Fruit fly (Drosophila melanogaster) whole organism, adult: Measurements from ENCODE around the gene Pop4.

Experiments
- CG11617 ChIP-seq: fragments of 200-800 bp; sonication (Bioruptor generic); optimal IDR thresholded peaks from 2 replicates; lab custom pipeline; 2017; ENCODE audit warnings: mild to moderate bottlenecking, missing biosample characterization, missing genetic modification reagents, missing genetic modification characterization
- CG12768 ChIP-seq: fragments of 200-800 bp; sonication (Bioruptor generic); optimal IDR thresholded peaks from 2 replicates; lab custom pipeline; 2017; ENCODE audit warnings: missing biosample characterization, missing genetic modification characterization, mild to moderate bottlenecking, moderate library complexity, missing genetic modification reagents
- CG14711 ChIP-seq: fragments of 200-800 bp; sonication (Bioruptor generic); optimal IDR thresholded peaks from 2 replicates; lab custom pipeline; 2018; ENCODE audit warnings: missing biosample characterization, mild to moderate bottlenecking, missing genetic modification characterization, moderate library complexity
- CG1620 ChIP-seq: fragments of 200-800 bp; sonication (Bioruptor generic); optimal IDR thresholded peaks from 2 replicates; lab custom pipeline; 2016; ENCODE audit warnings: missing biosample characterization, missing genetic modification characterization
- CG33017 ChIP-seq: fragments of 200-800 bp; sonication (Bioruptor generic); optimal IDR thresholded peaks from 2 replicates; lab custom pipeline; 2018; ENCODE audit warnings: missing biosample characterization, mild to moderate bottlenecking, missing genetic modification characterization, moderate library complexity
- CG5204 ChIP-seq: fragments of 200-800 bp; sonication (Bioruptor generic); optimal IDR thresholded peaks from 2 replicates; lab custom pipeline; 2016; ENCODE audit warnings: missing biosample characterization, missing genetic modification characterization
- CG7045 ChIP-seq: fragments of 200-800 bp; sonication (Bioruptor generic); optimal IDR thresholded peaks from 2 replicates; lab custom pipeline; 2017; ENCODE audit warnings: missing biosample characterization, mild to moderate bottlenecking, missing genetic modification characterization
- CG7101 ChIP-seq: fragments of 200-800 bp; sonication (Bioruptor generic); optimal IDR thresholded peaks from 2 replicates; lab custom pipeline; 2018; ENCODE audit warnings: missing biosample characterization, mild to moderate bottlenecking, missing genetic modification characterization, moderate library complexity
- Clk ChIP-seq: fragments of 200-800 bp; sonication (Bioruptor generic); optimal IDR thresholded peaks from 2 replicates; lab custom pipeline; 2017; ENCODE audit warnings: missing biosample characterization, missing genetic modification characterization
- Crg-1 ChIP-seq: fragments of 200-800 bp; sonication (Bioruptor generic); optimal IDR thresholded peaks from 2 replicates; lab custom pipeline; 2016; ENCODE audit warnings: missing biosample characterization, missing genetic modification characterization
- Hr96 ChIP-seq: fragments of 200-800 bp; sonication (Bioruptor generic); optimal IDR thresholded peaks from 2 replicates; lab custom pipeline; 2016; ENCODE audit warnings: missing biosample characterization, missing genetic modification characterization
- Mnt ChIP-seq: fragments of 200-800 bp; sonication (Bioruptor generic); optimal IDR thresholded peaks from 2 replicates; lab custom pipeline; 2016; ENCODE audit warnings: missing biosample characterization, mild to moderate bottlenecking, missing genetic modification characterization
- bab1 ChIP-seq: fragments of 200-800 bp; sonication (Bioruptor generic); optimal IDR thresholded peaks from 3 replicates; lab custom pipeline; 2019; ENCODE audit warnings: missing biosample characterization, mild to moderate bottlenecking, missing genetic modification characterization, moderate library complexity
- cic ChIP-seq: fragments of 200-800 bp; sonication (Bioruptor generic); optimal IDR thresholded peaks from 2 replicates; lab custom pipeline; 2017; ENCODE audit warnings: missing biosample characterization, mild to moderate bottlenecking, missing genetic modification characterization, moderate library complexity
- cnc ChIP-seq, 2 experiments: fragments of >200 bp; optimal IDR thresholded peaks; 2 replicates each; lab custom pipeline; 2017
- kay ChIP-seq: fragments of 200-800 bp; sonication (Bioruptor generic); peaks from one replicate; lab custom pipeline; 2016; ENCODE audit warnings: missing biosample characterization, missing genetic modification characterization, borderline replicate concordance
- ovo ChIP-seq: fragments of 200-800 bp; sonication (Bioruptor generic); optimal IDR thresholded peaks from 2 replicates; lab custom pipeline; 2016; ENCODE audit warnings: missing biosample characterization, missing genetic modification characterization
- pad ChIP-seq: fragments of 200-800 bp; sonication (Bioruptor generic); optimal IDR thresholded peaks from 3 replicates; lab custom pipeline; 2017; ENCODE audit warnings: missing biosample characterization, missing genetic modification characterization, mild to moderate bottlenecking, moderate library complexity, missing genetic modification reagents
- tj ChIP-seq: fragments of 200-800 bp; sonication (Bioruptor generic); optimal IDR thresholded peaks from 3 replicates; lab custom pipeline; 2017; ENCODE audit warnings: missing biosample characterization, mild to moderate bottlenecking, missing genetic modification characterization, moderate library complexity
- toe ChIP-seq: fragments of 200-800 bp; sonication (Bioruptor generic); optimal IDR thresholded peaks from 2 replicates; lab custom pipeline; 2016; ENCODE audit warnings: missing biosample characterization, missing genetic modification characterization

The Pop4 gene

DNA sequence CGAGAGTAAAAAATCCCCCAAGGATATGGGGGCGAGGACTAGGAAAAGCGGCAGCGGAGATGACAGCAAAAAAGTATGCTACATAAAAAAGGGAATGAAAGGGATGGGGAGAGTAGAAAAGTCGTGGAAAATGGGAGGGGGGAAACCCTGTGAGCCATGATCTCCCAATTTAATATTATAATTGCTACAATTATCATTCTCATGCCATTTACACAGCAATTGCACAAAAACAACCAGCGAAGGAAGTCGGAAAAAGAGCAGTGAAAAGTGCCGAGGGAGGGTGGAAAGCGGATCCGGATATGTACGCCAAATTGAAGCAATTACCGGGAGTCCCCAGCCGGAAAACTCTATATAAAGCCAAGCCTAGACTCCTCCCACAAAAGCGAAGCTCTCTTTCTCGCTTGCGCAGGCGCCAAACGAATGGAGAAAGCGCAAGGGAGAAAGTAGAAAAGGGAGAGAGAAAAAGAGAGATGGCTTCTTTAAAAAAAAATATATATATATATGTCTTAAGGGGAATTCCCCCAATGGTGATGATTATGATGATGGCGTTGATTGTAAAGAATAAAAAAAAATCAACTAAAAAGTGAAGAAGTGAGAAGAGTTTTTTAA lies 9.9 kb downstream of the Pop4 start:
- TF ChIP-seq Hr96 (GFP tag; lab: Kevin White, UChicago) (no peak), CG7045 (no peak), CG14711 (no peak), bab1 (no peak), pad (no peak), cic (no peak), toe (GFP tag; lab: Kevin White, UChicago) (no peak), tj (GFP tag; lab: Kevin White, UChicago) (no peak), CG7101 (no peak), cnc (optimal IDR thresholded peaks at IDR 0.05; lab: Kevin White, UChicago) (no peak), ovo (GFP tag; lab: Kevin White, UChicago) (no peak), CG33017 (no peak), CG12768 (GFP tag; lab: Kevin White, UChicago) (no peak), Mnt (GFP tag; lab: Kevin White, UChicago) (no peak), Clk (GFP tag; lab: Kevin White, UChicago) (no peak), kay (GFP tag; lab: Kevin White, UChicago) (no peak), Crg-1 (GFP tag; lab: Kevin White, UChicago) (no peak), CG11617 (GFP tag; lab: Kevin White, UChicago) (no peak), CG5204 (GFP tag; lab: Kevin White, UChicago) (no peak), CG1620 (GFP tag; lab: Kevin White, UChicago) (no peak)

- no peak for TF ChIP-seq CG7045
- TF ChIP-seq cnc (optimal IDR thresholded peaks at IDR 0.05; lab: Kevin White, UChicago), result no peak
- no peak for TF ChIP-seq toe (GFP tag; lab: Kevin White, UChicago)
- no peak for TF ChIP-seq Clk (GFP tag; lab: Kevin White, UChicago)
- no peak for TF ChIP-seq CG11617 (GFP tag; lab: Kevin White, UChicago)
- no peak for TF ChIP-seq cic
- no peak for TF ChIP-seq CG7101
- TF ChIP-seq bab1, result no peak
- TF ChIP-seq Hr96 (GFP tag; lab: Kevin White, UChicago), result no peak
- no peak for TF ChIP-seq CG12768 (GFP tag; lab: Kevin White, UChicago)
Measured at dm6 chr3L:7967203-7967602, 11.2 kb downstream of the Pop4 start.

dm6 chr3L:7963549-7963948 lies 14.9 kb downstream of the Pop4 start:
- TF ChIP-seq cnc (optimal IDR thresholded peaks at IDR 0.05; lab: Kevin White, UChicago) (no peak), toe (GFP tag; lab: Kevin White, UChicago) (no peak), CG7045 (no peak), CG7101 (no peak), CG11617 (GFP tag; lab: Kevin White, UChicago) (no peak), Crg-1 (GFP tag; lab: Kevin White, UChicago) (no peak), cic (no peak), CG33017 (no peak), Clk (GFP tag; lab: Kevin White, UChicago) (no peak), tj (GFP tag; lab: Kevin White, UChicago) (no peak), Mnt (GFP tag; lab: Kevin White, UChicago) (no peak), CG12768 (GFP tag; lab: Kevin White, UChicago) (no peak)

DNA sequence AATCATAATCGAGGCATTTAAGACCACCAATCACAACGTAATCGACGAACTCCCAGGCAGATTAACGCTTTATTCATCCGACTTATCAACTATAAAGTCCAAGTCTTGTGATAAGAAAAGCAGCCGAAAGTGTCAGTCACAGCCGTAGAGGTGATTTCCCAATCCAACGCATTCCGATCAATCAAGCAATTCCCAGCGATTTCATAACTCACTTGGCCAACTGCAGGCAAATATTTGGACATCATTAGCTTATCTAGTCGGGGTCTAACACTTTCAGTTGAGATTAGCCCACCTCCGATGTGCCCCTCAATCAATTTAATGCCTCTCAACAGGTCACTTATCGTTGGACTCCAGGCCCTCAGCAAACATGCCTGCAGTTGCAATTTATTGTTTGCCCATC lies 15.4 kb downstream of the Pop4 start:
- no peak for TF ChIP-seq Hr96 (GFP tag; lab: Kevin White, UChicago)

DNA sequence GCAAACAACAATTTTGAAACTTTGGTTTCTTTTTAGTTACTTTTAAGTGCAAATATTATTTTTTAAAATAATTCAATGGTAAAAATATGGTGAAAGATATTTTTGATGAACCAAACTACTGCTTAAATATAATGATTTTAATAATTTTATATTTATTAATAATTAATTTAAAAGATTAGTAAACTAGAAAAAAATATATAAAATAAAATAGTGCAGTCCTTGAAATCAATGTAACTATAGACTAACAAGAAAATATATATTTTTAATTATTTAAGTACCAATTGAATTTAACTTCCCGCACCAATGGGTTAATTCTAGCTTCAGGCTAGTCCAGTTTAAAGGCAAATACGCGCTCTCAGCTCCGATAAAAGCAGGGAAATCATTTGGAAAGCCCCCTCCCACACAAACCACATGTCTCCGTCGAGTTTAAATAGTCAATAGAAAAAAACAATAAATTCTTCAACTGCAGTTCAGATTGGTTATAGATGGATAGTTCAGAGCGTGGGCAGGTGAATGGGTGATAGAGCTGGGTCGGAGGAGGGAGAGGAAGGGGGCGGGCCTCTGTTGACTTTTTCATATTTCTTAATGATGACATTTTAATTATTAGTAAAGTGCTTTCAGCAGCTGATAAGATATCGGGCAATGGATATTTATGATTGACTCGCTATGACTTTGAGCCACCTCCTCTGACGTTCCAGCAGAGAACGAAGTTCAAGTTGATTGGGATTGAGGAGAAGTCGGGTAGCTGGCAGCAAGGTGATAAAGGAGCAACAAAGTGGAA lies 16.3 kb downstream of the Pop4 start:
- TF ChIP-seq CG11617 (GFP tag; lab: Kevin White, UChicago) (peak; percentile 22), pad (no peak), CG7045 (no peak), Clk (GFP tag; lab: Kevin White, UChicago) (no peak), Hr96 (GFP tag; lab: Kevin White, UChicago) (peak; percentile 1), CG12768 (GFP tag; lab: Kevin White, UChicago) (peak; percentile 60), CG7101 (no peak), cic (peak; percentile 34)

DNA sequence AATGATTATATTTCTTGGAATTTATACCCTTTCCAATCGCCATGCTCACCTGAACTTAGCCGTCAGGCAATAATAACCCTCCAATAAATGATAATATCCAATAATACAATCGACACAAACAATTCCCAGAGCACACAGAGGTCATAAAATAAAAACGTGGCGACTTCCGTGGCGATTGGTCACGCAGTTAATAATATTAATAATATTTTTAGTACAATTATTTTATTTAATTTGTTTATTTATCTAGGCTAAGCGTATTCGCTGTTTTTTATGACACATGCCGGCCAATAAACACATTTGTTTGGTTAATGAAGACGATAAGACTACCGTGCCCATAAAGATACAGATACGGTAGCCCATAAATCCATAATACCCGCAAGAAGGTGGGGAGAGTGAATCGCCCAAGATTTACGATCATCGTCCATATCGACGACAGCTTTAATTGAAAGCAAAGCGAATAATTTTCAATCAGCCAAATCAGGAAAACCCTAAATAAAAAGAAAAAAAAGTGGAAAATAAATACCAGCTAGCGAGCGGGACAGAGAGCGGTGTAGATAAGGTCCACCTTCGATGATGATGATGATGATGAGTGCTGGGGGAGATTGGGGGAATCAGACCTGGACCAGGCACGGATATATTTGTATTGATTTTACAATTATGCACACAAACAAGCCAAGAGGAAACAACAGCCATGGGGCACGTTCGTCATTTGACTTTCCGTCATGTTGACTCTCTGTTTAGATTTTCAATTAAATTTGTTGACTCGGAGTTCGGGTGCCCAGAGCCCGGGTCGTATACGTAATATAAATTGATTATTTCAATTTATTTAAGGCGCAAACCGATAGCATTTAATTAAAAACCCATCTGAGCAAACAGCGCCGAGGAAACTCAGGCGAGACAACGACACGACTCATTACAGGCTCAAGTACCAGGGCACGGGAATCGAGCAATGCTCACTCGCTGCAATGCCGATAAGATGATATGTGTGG lies 17.4 kb downstream of the Pop4 start:
- peak; percentile 75 for TF ChIP-seq CG7045
- peak; percentile 66 for TF ChIP-seq CG33017
- peak; percentile 78 for TF ChIP-seq kay (GFP tag; lab: Kevin White, UChicago)
- peak; percentile 25 for TF ChIP-seq CG14711
- no peak for TF ChIP-seq cnc (optimal IDR thresholded peaks at IDR 0.05; lab: Kevin White, UChicago)
- no peak for TF ChIP-seq Crg-1 (GFP tag; lab: Kevin White, UChicago)
- peak; percentile 56 for TF ChIP-seq cic
- TF ChIP-seq CG12768 (GFP tag; lab: Kevin White, UChicago), result peak; percentile 62
- TF ChIP-seq pad, result peak; percentile 22
- no peak for TF ChIP-seq Hr96 (GFP tag; lab: Kevin White, UChicago)
- peak; percentile 13 for TF ChIP-seq Clk (GFP tag; lab: Kevin White, UChicago)
- TF ChIP-seq CG11617 (GFP tag; lab: Kevin White, UChicago), result peak; percentile 22
- TF ChIP-seq toe (GFP tag; lab: Kevin White, UChicago), result no peak
- peak; percentile 8 for TF ChIP-seq tj (GFP tag; lab: Kevin White, UChicago)
- TF ChIP-seq CG7101, result peak; percentile 51
